Worm (Caenorhabditis elegans) whole organism, mixed stage, embryonic: ENCODE measurements around the gene srbc-23.

ENCODE experiments used
- M03D4.4 ChIP-seq: sonication (generic microtip); optimal IDR thresholded peaks from 2 replicates; lab custom pipeline; 2017; ENCODE audit warnings: mild to moderate bottlenecking, missing genetic modification characterization, missing compliant biosample characterization
- bed-3 ChIP-seq: fragments of 200-800 bp; sonication (Bioruptor generic); optimal IDR thresholded peaks from 3 replicates; lab custom pipeline; 2018; ENCODE audit warnings: mild to moderate bottlenecking, missing genetic modification characterization, moderate library complexity, missing compliant biosample characterization
- blmp-1 ChIP-seq: fragments of 150-350 bp; optimal IDR thresholded peaks from 2 replicates; lab custom pipeline; 2014; ENCODE audit warnings: missing biosample characterization, missing genetic modification characterization
- ceh-39 ChIP-seq: fragments of 150-350 bp; optimal IDR thresholded peaks from 2 replicates; lab custom pipeline; 2014; ENCODE audit warnings: missing biosample characterization, missing genetic modification characterization
- ceh-43 ChIP-seq: fragments of 200-800 bp; sonication (Bioruptor generic); optimal IDR thresholded peaks from 2 replicates; lab custom pipeline; 2018; ENCODE audit warnings: mild to moderate bottlenecking, missing genetic modification characterization, moderate library complexity, missing compliant biosample characterization
- ces-1 ChIP-seq: fragments of 150-350 bp; optimal IDR thresholded peaks from 2 replicates; lab custom pipeline; 2014; ENCODE audit warnings: missing biosample characterization, missing genetic modification reagents, missing genetic modification characterization
- cnd-1 ChIP-seq: fragments of 200-800 bp; sonication (Bioruptor generic); optimal IDR thresholded peaks from 2 replicates; lab custom pipeline; 2018; ENCODE audit warnings: mild to moderate bottlenecking, missing genetic modification characterization, missing compliant biosample characterization
- drap-1 ChIP-seq: fragments of 200-800 bp; sonication (Bioruptor generic); optimal IDR thresholded peaks from 3 replicates; lab custom pipeline; 2018; ENCODE audit warnings: mild to moderate bottlenecking, missing genetic modification characterization, missing compliant biosample characterization
- elt-1 ChIP-seq: sonication (generic microtip); optimal IDR thresholded peaks from 2 replicates; lab custom pipeline; 2017; ENCODE audit warnings: missing genetic modification characterization, mild to moderate bottlenecking, missing compliant biosample characterization, antibody characterized with exemption, moderate library complexity, borderline replicate concordance; ENCODE audit not compliant: insufficient read depth
- elt-3 ChIP-seq: fragments of 150-350 bp; optimal IDR thresholded peaks from 2 replicates; lab custom pipeline; 2014; ENCODE audit warnings: missing biosample characterization, missing genetic modification characterization
- flh-1 ChIP-seq: fragments of 200-800 bp; sonication (Bioruptor generic); optimal IDR thresholded peaks from 2 replicates; lab custom pipeline; 2018; ENCODE audit warnings: mild to moderate bottlenecking, missing genetic modification characterization, moderate library complexity, missing compliant biosample characterization
- ham-2 ChIP-seq: fragments of 200-800 bp; sonication (Bioruptor generic); optimal IDR thresholded peaks from 2 replicates; lab custom pipeline; 2018; ENCODE audit warnings: mild to moderate bottlenecking, missing genetic modification characterization, missing compliant biosample characterization
- hlh-1 ChIP-seq: fragments of 150-350 bp; optimal IDR thresholded peaks from 2 replicates; lab custom pipeline; 2014; ENCODE audit warnings: missing biosample characterization, missing genetic modification reagents, missing genetic modification characterization
- lin-13 ChIP-seq: fragments of 150-350 bp; optimal IDR thresholded peaks from 2 replicates; lab custom pipeline; 2014; ENCODE audit warnings: missing biosample characterization, missing genetic modification characterization
- lin-32 ChIP-seq: fragments of 200-800 bp; sonication (Bioruptor generic); optimal IDR thresholded peaks from 2 replicates; lab custom pipeline; 2018; ENCODE audit warnings: mild to moderate bottlenecking, missing genetic modification characterization, missing compliant biosample characterization
- lsy-2 ChIP-seq: fragments of 150-350 bp; optimal IDR thresholded peaks from 2 replicates; lab custom pipeline; 2014; ENCODE audit warnings: missing biosample characterization, missing genetic modification characterization
- mab-5 ChIP-seq: fragments of 150-350 bp; optimal IDR thresholded peaks from 2 replicates; lab custom pipeline; 2014; ENCODE audit warnings: missing biosample characterization, missing genetic modification characterization
- mep-1 ChIP-seq: fragments of 150-350 bp; optimal IDR thresholded peaks from 2 replicates; lab custom pipeline; 2017; ENCODE audit warnings: missing biosample characterization, missing genetic modification reagents, missing genetic modification characterization, inconsistent platforms
- mls-2 ChIP-seq: sonication (generic microtip); optimal IDR thresholded peaks from 2 replicates; lab custom pipeline; 2016; ENCODE audit warnings: mild to moderate bottlenecking, missing genetic modification characterization, moderate library complexity, missing compliant biosample characterization
- nhr-2 ChIP-seq: fragments of 150-350 bp; optimal IDR thresholded peaks from 2 replicates; lab custom pipeline; 2014; ENCODE audit warnings: missing biosample characterization, missing genetic modification characterization
- nhr-237 ChIP-seq: fragments of 150-350 bp; optimal IDR thresholded peaks from 2 replicates; lab custom pipeline; 2014; ENCODE audit warnings: missing biosample characterization, missing genetic modification characterization
- nhr-76 ChIP-seq: sonication (generic microtip); optimal IDR thresholded peaks from 2 replicates; lab custom pipeline; 2017; ENCODE audit warnings: missing biosample characterization, missing genetic modification characterization
- pha-4 ChIP-seq: fragments of 150-350 bp; optimal IDR thresholded peaks from 2 replicates; lab custom pipeline; 2018; ENCODE audit warnings: missing biosample characterization, missing genetic modification reagents, missing genetic modification characterization
- sem-2 ChIP-seq: fragments of 200-800 bp; sonication (Bioruptor generic); optimal IDR thresholded peaks from 2 replicates; lab custom pipeline; 2018; ENCODE audit warnings: mild to moderate bottlenecking, missing genetic modification characterization, missing compliant biosample characterization
- snpc-4 ChIP-seq: fragments of 150-350 bp; optimal IDR thresholded peaks from 2 replicates; lab custom pipeline; 2014; ENCODE audit warnings: missing biosample characterization, missing genetic modification characterization
- sptf-1 ChIP-seq: sonication (generic microtip); optimal IDR thresholded peaks from 2 replicates; lab custom pipeline; 2017; ENCODE audit warnings: mild to moderate bottlenecking, missing genetic modification characterization, moderate library complexity, missing compliant biosample characterization
- tbx-8 ChIP-seq: fragments of 200-800 bp; sonication (Bioruptor generic); optimal IDR thresholded peaks from 2 replicates; lab custom pipeline; 2018; ENCODE audit warnings: mild to moderate bottlenecking, missing genetic modification characterization, moderate library complexity, missing compliant biosample characterization
- unc-120 ChIP-seq: sonication (generic microtip); optimal IDR thresholded peaks from 2 replicates; lab custom pipeline; 2017; ENCODE audit warnings: missing genetic modification characterization, missing compliant biosample characterization; ENCODE audit not compliant: poor library complexity, severe bottlenecking
- unc-39 ChIP-seq: fragments of 150-350 bp; optimal IDR thresholded peaks from 2 replicates; lab custom pipeline; 2014; ENCODE audit warnings: missing biosample characterization, missing genetic modification characterization
- unc-62 ChIP-seq: fragments of 150-350 bp; optimal IDR thresholded peaks from 2 replicates; lab custom pipeline; 2014; ENCODE audit warnings: missing biosample characterization, missing genetic modification reagents, missing genetic modification characterization
- zip-8 ChIP-seq: fragments of 150-350 bp; optimal IDR thresholded peaks from 2 replicates; lab custom pipeline; 2014; ENCODE audit warnings: missing biosample characterization, missing genetic modification characterization
- ztf-11 ChIP-seq: fragments of 150-350 bp; optimal IDR thresholded peaks from 2 replicates; lab custom pipeline; 2014; ENCODE audit warnings: missing biosample characterization, missing genetic modification characterization

Gene srbc-23

DNA sequence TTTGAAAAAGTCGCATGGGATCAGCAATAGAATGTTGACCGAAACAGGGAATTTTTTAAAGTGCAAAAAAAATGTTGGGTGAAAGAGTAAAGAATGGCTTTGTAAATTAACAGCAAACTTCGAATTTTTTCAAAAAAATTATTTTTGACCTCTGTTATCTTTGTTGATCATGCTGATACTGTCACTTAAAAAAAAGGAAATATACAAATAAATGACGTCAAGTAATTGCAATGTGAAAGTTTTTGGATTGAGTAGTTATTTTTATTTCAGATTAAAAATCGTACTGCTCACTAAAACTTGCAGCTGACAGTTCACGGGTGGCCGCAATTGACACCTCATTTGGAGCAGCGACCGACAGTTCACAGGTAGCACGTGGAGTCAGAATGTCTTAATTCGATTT is 2.5 kb upstream of the srbc-23 start, which contains the start of gene C45H4.13:
Gene C45H4.13, minus strand, starts transcription at position 101 of the 400 bp plus-strand sequence.
- TF ChIP-seq elt-3 (tag; lab: Kevin White, UChicago): no peak
- no peak for TF ChIP-seq drap-1 (GFP tag; lab: Kevin White, UChicago)
- TF ChIP-seq flh-1: no peak
- TF ChIP-seq ham-2 (GFP tag; lab: Kevin White, UChicago): no peak
- no peak for TF ChIP-seq nhr-2 (tag; lab: Kevin White, UChicago)
- no peak for TF ChIP-seq ztf-11
- TF ChIP-seq pha-4 (tag; lab: Kevin White, UChicago): no peak
- TF ChIP-seq ceh-43 (GFP tag; lab: Kevin White, UChicago): no peak
- TF ChIP-seq lsy-2: no peak
- no peak for TF ChIP-seq elt-1 (tag; lab: Kevin White, UChicago)

- no peak for TF ChIP-seq mls-2 (tag; lab: Kevin White, UChicago)
- TF ChIP-seq hlh-1: no peak
- no peak for TF ChIP-seq lin-32 (GFP tag; lab: Kevin White, UChicago)
- TF ChIP-seq M03D4.4: no peak
- TF ChIP-seq unc-39 (tag; lab: Kevin White, UChicago): no peak
These were observed 1.9 kb upstream of the srbc-23 start, which contains the start of gene srbc-24 for ce11 chrV:2151458-2151857. Gene srbc-24 (plus strand): TSS chrV:2151758.

- TF ChIP-seq zip-8 (peak; percentile 5), cnd-1 (tag; lab: Kevin White, UChicago) (no peak)
These were observed 1.9 kb downstream of the srbc-23 start, which contains the start of gene srbc-21 for ce11 chrV:2155232-2155631. Gene srbc-21 (plus strand): TSS chrV:2155532.

DNA sequence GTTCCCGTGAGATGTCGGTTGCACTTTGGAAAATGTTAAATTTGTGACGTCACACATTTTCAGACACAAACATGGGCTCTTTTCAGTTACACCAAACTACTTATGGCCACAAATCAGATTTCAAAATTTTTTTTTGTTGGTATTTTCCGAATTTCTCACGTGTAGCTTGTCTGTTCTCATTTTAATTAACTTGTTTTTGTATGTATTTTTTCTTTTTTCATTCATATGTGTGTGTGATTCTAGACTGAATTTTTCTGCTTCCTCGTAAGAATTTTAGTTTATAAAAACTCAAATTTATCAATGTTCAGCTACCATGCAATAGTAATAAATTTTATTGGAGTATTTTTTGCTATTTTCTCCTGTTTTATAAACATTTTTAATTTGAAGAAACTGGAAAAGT is 3.5 kb downstream of the srbc-23 start, which contains the start of gene srbc-22:
Gene srbc-22, plus strand, starts transcription at position 301 of the 400 bp plus-strand sequence.
- TF ChIP-seq elt-1 (tag; lab: Kevin White, UChicago) (no peak), ztf-11 (no peak), flh-1 (no peak), zip-8 (peak; percentile 23), mab-5 (tag; lab: Kevin White, UChicago) (no peak), tbx-8 (GFP tag; lab: Kevin White, UChicago) (no peak), ham-2 (GFP tag; lab: Kevin White, UChicago) (no peak)

DNA sequence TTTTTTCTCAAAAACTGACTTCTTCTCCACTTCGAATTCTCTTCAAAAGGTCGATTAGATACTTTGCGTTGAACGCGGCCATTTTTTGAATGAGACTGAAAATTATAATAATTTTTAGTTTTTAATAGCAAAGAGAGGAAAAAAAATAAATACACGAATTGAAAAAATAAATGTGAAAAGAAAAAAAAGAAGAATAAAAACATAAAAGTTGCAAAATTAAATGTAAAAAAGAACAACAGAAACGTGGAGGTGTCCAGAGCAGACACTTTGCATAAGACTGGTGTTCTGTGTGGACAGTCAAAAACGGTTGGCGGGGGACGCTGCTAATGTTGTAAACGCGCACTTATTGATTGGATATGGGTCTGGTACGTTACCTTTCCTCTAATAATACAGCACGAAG is 6.0 kb downstream of the srbc-23 start, which contains the start of gene C45H4.14:
Gene C45H4.14, minus strand, starts transcription at position 101 of the 400 bp plus-strand sequence.
- TF ChIP-seq ceh-39: no peak
- no peak for TF ChIP-seq elt-1 (tag; lab: Kevin White, UChicago)
- TF ChIP-seq drap-1 (GFP tag; lab: Kevin White, UChicago): no peak
- no peak for TF ChIP-seq nhr-76 (tag; lab: Kevin White, UChicago)
- no peak for TF ChIP-seq mls-2 (tag; lab: Kevin White, UChicago)
- TF ChIP-seq lsy-2: no peak

DNA sequence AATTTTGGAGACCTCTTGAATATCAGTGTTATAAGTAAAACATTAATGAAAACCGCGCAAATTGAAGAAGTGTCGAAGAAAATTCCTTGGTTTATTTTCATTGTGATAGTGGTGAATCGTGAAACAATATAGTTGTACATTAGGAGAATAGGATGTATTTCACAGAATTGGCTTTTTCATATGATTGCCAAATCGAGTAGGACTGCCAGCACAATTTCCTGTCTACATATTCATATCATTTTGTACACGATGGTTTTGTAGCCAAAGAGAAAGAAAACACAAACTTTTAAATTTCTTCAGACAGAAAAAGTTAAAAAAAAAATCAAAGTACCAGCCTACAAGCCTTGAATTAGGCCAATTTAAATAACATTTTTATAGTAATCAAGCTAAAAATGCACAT is 10.4 kb downstream of the srbc-23 start, which contains the start of gene str-255:
Gene str-255, minus strand, starts transcription at position 101 of the 400 bp plus-strand sequence.
- TF ChIP-seq elt-3 (tag; lab: Kevin White, UChicago) (no peak), sptf-1 (tag; lab: Kevin White, UChicago) (no peak), ceh-39 (no peak), ces-1 (GFP tag; lab: Kevin White, UChicago) (no peak), flh-1 (no peak), snpc-4 (tag; lab: Kevin White, UChicago) (no peak), unc-39 (tag; lab: Kevin White, UChicago) (no peak), ceh-43 (GFP tag; lab: Kevin White, UChicago) (no peak)

DNA sequence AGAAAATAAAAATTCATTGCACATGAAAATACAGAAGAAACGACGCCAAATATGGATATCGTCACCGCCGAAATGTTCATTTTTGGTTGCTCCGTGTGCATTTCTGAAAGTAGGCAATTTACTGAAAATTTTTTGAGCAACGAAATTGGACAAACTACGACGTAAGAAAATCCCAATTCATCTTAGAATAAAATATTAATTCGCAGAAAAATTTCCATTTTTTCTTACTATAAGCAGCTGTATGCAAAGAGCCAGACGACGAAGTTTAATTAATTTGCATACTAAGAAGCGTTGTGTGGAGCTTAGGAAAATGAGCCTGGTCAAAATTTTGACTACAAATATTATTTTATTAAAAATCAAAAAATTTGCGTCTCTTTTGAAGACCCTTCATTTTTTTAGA is 13.3 kb downstream of the srbc-23 start, which contains the start of gene srbc-19:
Gene srbc-19, minus strand, starts transcription at position 101 of the 400 bp plus-strand sequence.
- TF ChIP-seq mep-1 (tag; lab: Kevin White, UChicago) (no peak), sptf-1 (tag; lab: Kevin White, UChicago) (no peak), bed-3 (GFP tag; lab: Kevin White, UChicago) (no peak), zip-8 (no peak), nhr-2 (tag; lab: Kevin White, UChicago) (no peak), unc-120 (tag; lab: Kevin White, UChicago) (no peak), cnd-1 (tag; lab: Kevin White, UChicago) (no peak), mab-5 (tag; lab: Kevin White, UChicago) (no peak), sem-2 (GFP tag; lab: Kevin White, UChicago) (no peak), nhr-237 (tag; lab: Kevin White, UChicago) (no peak), lin-13 (no peak), ces-1 (GFP tag; lab: Kevin White, UChicago) (no peak), M03D4.4 (no peak), ham-2 (GFP tag; lab: Kevin White, UChicago) (no peak), mls-2 (tag; lab: Kevin White, UChicago) (no peak), drap-1 (GFP tag; lab: Kevin White, UChicago) (no peak), nhr-76 (tag; lab: Kevin White, UChicago) (no peak), blmp-1 (tag; lab: Kevin White, UChicago) (no peak), unc-62 (no peak)
